Worm (Caenorhabditis elegans): ENCODE measurements around the gene daf-2.

The daf-2 gene

ce11 chrIII:3063084-3063483, 22.4 kb upstream of the daf-2 start:
- TF ChIP-seq nhr-71 (tag; optimal IDR thresholded peaks at IDR 0.05) = no peak
- TF ChIP-seq alr-1 (tag; optimal IDR thresholded peaks at IDR 0.05; ENCODE audit: borderline replicate concordance) = no peak
- no peak for TF ChIP-seq irx-1 (tag; optimal IDR thresholded peaks at IDR 0.05)
- no peak for TF ChIP-seq Y116A8C.19 (tag; optimal IDR thresholded peaks at IDR 0.05; ENCODE audit: borderline replicate concordance)
- TF ChIP-seq ztf-4 (tag; optimal IDR thresholded peaks at IDR 0.05) = no peak
- no peak for TF ChIP-seq sptf-1 (tag; optimal IDR thresholded peaks at IDR 0.05)
- no peak for TF ChIP-seq ceh-8 (GFP tag; optimal IDR thresholded peaks at IDR 0.05)
- no peak for TF ChIP-seq elt-2 (tag; optimal IDR thresholded peaks at IDR 0.05)
- TF ChIP-seq efl-1 (optimal IDR thresholded peaks at IDR 0.05) = no peak
- TF ChIP-seq efl-1 (GFP tag; optimal IDR thresholded peaks at IDR 0.05 in 1 of 2) = no peak
- no peak for TF ChIP-seq pax-3 (tag; optimal IDR thresholded peaks at IDR 0.05)
- no peak for TF ChIP-seq lsy-2 (tag; optimal IDR thresholded peaks at IDR 0.05)
- no peak for TF ChIP-seq hpl-2 (GFP tag; optimal IDR thresholded peaks at IDR 0.05)
- no peak for TF ChIP-seq fkh-10 (GFP tag; optimal IDR thresholded peaks at IDR 0.05)
- no peak for TF ChIP-seq ceh-88 (GFP tag; IDR thresholded peaks at IDR 0.05)

ce11 chrIII:3061289-3061688, 20.6 kb upstream of the daf-2 start:
- TF ChIP-seq lir-3 (tag; optimal IDR thresholded peaks at IDR 0.05; ENCODE audit: poor library complexity) (no peak), fkh-10 (GFP tag; optimal IDR thresholded peaks at IDR 0.05) (no peak), mab-9 (GFP tag; IDR thresholded peaks at IDR 0.05) (no peak), tlp-1 (tag; optimal IDR thresholded peaks at IDR 0.05) (no peak), nhr-12 (tag; optimal IDR thresholded peaks at IDR 0.05) (no peak), Y116A8C.19 (tag; optimal IDR thresholded peaks at IDR 0.05; ENCODE audit: borderline replicate concordance) (no peak), pag-3 (tag; optimal IDR thresholded peaks at IDR 0.05; ENCODE audit: borderline replicate concordance, insufficient read depth) (no peak), unc-98 (GFP tag; IDR thresholded peaks at IDR 0.05) (no peak), hlh-17 (GFP tag; optimal IDR thresholded peaks at IDR 0.05; ENCODE audit: borderline replicate concordance) (no peak), dpl-1 (GFP tag; optimal IDR thresholded peaks at IDR 0.05) (no peak), ama-1 (optimal IDR thresholded peaks at IDR 0.05) (no peak), ceh-8 (GFP tag; optimal IDR thresholded peaks at IDR 0.05) (no peak), lin-39 (tag; optimal IDR thresholded peaks at IDR 0.05) (no peak), sox-4 (tag; optimal IDR thresholded peaks at IDR 0.05) (no peak), ztf-11 (tag; optimal IDR thresholded peaks at IDR 0.05) (no peak), nhr-90 (tag; optimal IDR thresholded peaks at IDR 0.05; ENCODE audit: poor library complexity) (no peak)

DNA sequence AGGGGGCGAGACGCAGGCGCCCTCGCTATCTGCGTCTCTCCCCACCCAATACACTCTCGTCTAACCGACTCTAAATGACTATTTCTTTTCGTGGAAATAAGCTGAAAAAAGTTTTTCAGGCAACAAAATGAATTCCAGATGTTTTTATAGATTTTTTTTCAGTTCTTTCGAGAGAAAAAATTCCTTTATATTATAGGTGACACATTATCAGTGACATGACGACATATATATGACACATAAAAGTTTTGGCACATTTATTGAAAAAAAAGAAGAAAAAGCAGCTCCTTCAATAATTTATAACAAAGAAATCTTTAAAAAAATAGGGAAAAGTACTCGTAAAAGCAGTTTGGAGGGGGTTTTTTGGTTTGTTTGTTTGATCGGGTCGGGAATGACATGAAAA, 19.6 kb upstream of the daf-2 start, which contains the start of gene fipr-29:
fipr-29 (minus strand) TSS at position 101 of the 400 bp plus-strand sequence.
- no peak for TF ChIP-seq ztf-11 (tag; optimal IDR thresholded peaks at IDR 0.05)
- no peak for TF ChIP-seq efl-1 (optimal IDR thresholded peaks at IDR 0.05)
- peak in 1 of 2 experiments; percentile 19 for TF ChIP-seq efl-1 (GFP tag; optimal IDR thresholded peaks at IDR 0.05 in 1 of 2)

ce11 chrIII:3055878-3056277, 15.2 kb upstream of the daf-2 start:
- TF ChIP-seq ceh-82 (tag; optimal IDR thresholded peaks at IDR 0.05) (no peak), pag-3 (tag; optimal IDR thresholded peaks at IDR 0.05; ENCODE audit: borderline replicate concordance, insufficient read depth) (no peak), nhr-237 (tag; optimal IDR thresholded peaks at IDR 0.05) (no peak), nhr-84 (tag; optimal IDR thresholded peaks at IDR 0.05) (no peak), xbp-1 (tag; optimal IDR thresholded peaks at IDR 0.05) (no peak), blmp-1 (tag; optimal IDR thresholded peaks at IDR 0.05) (no peak), nhr-28 (tag; optimal IDR thresholded peaks at IDR 0.05) (no peak), jun-1 (tag; optimal IDR thresholded peaks at IDR 0.05) (no peak), mef-2 (tag; optimal IDR thresholded peaks at IDR 0.05) (no peak), unc-30 (tag; optimal IDR thresholded peaks at IDR 0.05) (no peak), sptf-1 (tag; optimal IDR thresholded peaks at IDR 0.05) (no peak), nhr-90 (tag; optimal IDR thresholded peaks at IDR 0.05; ENCODE audit: poor library complexity) (no peak), pax-3 (tag; optimal IDR thresholded peaks at IDR 0.05) (no peak), Y116A8C.19 (tag; optimal IDR thresholded peaks at IDR 0.05; ENCODE audit: borderline replicate concordance) (no peak), fkh-10 (GFP tag; optimal IDR thresholded peaks at IDR 0.05) (no peak)

Measured in whole organism, L1 larva.